Worm (Caenorhabditis elegans): ENCODE data around the gene C30G7.4.

ce11 chrV:14900905-14901304 lies 46.0 kb downstream of the C30G7.4 start:
- TF ChIP-seq T22C8.4 (GFP tag; IDR thresholded peaks at IDR 0.05) (no peak), cog-1 (tag; optimal IDR thresholded peaks at IDR 0.05) (no peak), klf-2 (GFP tag; conservative IDR thresholded peaks at IDR 0.05) (no peak)

All from whole organism, midembryonic.